Fruit fly (Drosophila melanogaster) whole organism, embryonic: ENCODE data around the gene TTLL6B.
A peak's percentile ranks its signal among the peaks of the same experiment; 100 is the strongest.

Source experiments
- Abd-B ChIP-seq: fragments of 200-800 bp; sonication (Bioruptor generic); optimal IDR thresholded peaks from 2 replicates; lab custom pipeline; 2018; ENCODE audit warnings: missing biosample characterization, mild to moderate bottlenecking, missing genetic modification characterization, moderate library complexity
- CG10366 ChIP-seq: fragments of 200-800 bp; sonication (Bioruptor generic); IDR thresholded peaks from 2 replicates; pipeline ENCODE4 v1.3.6; 2022; ENCODE audit warnings: missing biosample characterization, missing genetic modification characterization
- CG11093 ChIP-seq: fragments of 200-800 bp; sonication (Bioruptor generic); IDR thresholded peaks from 3 replicates; pipeline ENCODE4 v1.3.6; 2022; ENCODE audit warnings: missing biosample characterization, missing genetic modification characterization
- CG11696 ChIP-seq: fragments of 200-800 bp; sonication (Bioruptor generic); IDR thresholded peaks from 2 replicates; pipeline ENCODE4 v1.3.6; 2022; ENCODE audit warnings: missing biosample characterization, missing genetic modification characterization
- CG11723 ChIP-seq: fragments of 200-800 bp; sonication (Bioruptor generic); optimal IDR thresholded peaks from 2 replicates; lab custom pipeline; 2017; ENCODE audit warnings: missing biosample characterization, mild to moderate bottlenecking, missing genetic modification characterization
- CG12659 ChIP-seq: fragments of 200-800 bp; sonication (Bioruptor generic); optimal IDR thresholded peaks from 3 replicates; lab custom pipeline; 2017; ENCODE audit warnings: mild to moderate bottlenecking, missing biosample characterization, missing genetic modification reagents, missing genetic modification characterization
- CG15073 ChIP-seq: fragments of 200-800 bp; sonication (Bioruptor generic); optimal IDR thresholded peaks from 2 replicates; lab custom pipeline; 2016; ENCODE audit warnings: missing biosample characterization, missing genetic modification characterization
- CG1602 ChIP-seq: fragments of 200-800 bp; sonication (Bioruptor generic); optimal IDR thresholded peaks from 3 replicates; lab custom pipeline; 2016; ENCODE audit warnings: missing biosample characterization, missing genetic modification characterization
- CG1603 ChIP-seq: fragments of 200-800 bp; sonication (Bioruptor generic); optimal IDR thresholded peaks from 2 replicates; lab custom pipeline; 2019; ENCODE audit warnings: missing biosample characterization, mild to moderate bottlenecking, missing genetic modification characterization, moderate library complexity
- CG16813 ChIP-seq: fragments of 200-800 bp; sonication (Bioruptor generic); IDR thresholded peaks from 3 replicates; pipeline ENCODE4 v1.3.6; 2022; ENCODE audit warnings: missing biosample characterization, missing genetic modification characterization; ENCODE audit not compliant: partially characterized antibody
- CG2202 ChIP-seq: fragments of 200-800 bp; sonication (Bioruptor generic); optimal IDR thresholded peaks from 2 replicates; lab custom pipeline; 2018; ENCODE audit warnings: missing biosample characterization, mild to moderate bottlenecking, missing genetic modification characterization
- CG31441 ChIP-seq: fragments of 200-800 bp; sonication (Bioruptor generic); IDR thresholded peaks from 2 replicates; pipeline ENCODE4 v1.3.6; 2022; ENCODE audit warnings: missing biosample characterization, missing genetic modification characterization
- CG34376 ChIP-seq: fragments of 200-800 bp; sonication (Bioruptor generic); optimal IDR thresholded peaks from 2 replicates; lab custom pipeline; 2018; ENCODE audit warnings: missing biosample characterization, mild to moderate bottlenecking, missing genetic modification characterization
- CG7271 ChIP-seq: fragments of 200-800 bp; sonication (Bioruptor generic); optimal IDR thresholded peaks from 2 replicates; lab custom pipeline; 2018; ENCODE audit warnings: missing biosample characterization, mild to moderate bottlenecking, missing genetic modification characterization, moderate library complexity
- CG8290 ChIP-seq, 3 experiments: fragments of 200-800 bp; sonication (Bioruptor generic); optimal IDR thresholded peaks; 2 replicates each; lab custom pipeline; 2016 to 2019; ENCODE audit warnings: missing biosample characterization in 3 of 3, missing genetic modification characterization in 3 of 3, mild to moderate bottlenecking in 2 of 3, moderate library complexity in 1 of 3
- CG8478 ChIP-seq: fragments of >200 bp; optimal IDR thresholded peaks from 2 replicates; lab custom pipeline; 2018
- Chrac-16 ChIP-seq: fragments of 200-800 bp; sonication (Bioruptor generic); optimal IDR thresholded peaks from 3 replicates; lab custom pipeline; 2016; ENCODE audit warnings: missing biosample characterization, missing genetic modification characterization
- Dbx ChIP-seq: fragments of 200-800 bp; sonication (Bioruptor generic); IDR thresholded peaks from 3 replicates; pipeline ENCODE4 v1.3.6; 2022; ENCODE audit warnings: missing biosample characterization, missing genetic modification characterization
- Dip2 ChIP-seq: fragments of 200-800 bp; sonication (Bioruptor generic); IDR thresholded peaks from 2 replicates; pipeline ENCODE4 v1.3.6; 2022; ENCODE audit warnings: missing biosample characterization, missing genetic modification characterization
- ERR ChIP-seq: fragments of 200-800 bp; sonication (Bioruptor generic); optimal IDR thresholded peaks from 2 replicates; lab custom pipeline; 2016; ENCODE audit warnings: missing biosample characterization, missing genetic modification characterization
- Elba2 ChIP-seq: fragments of 200-800 bp; sonication (Bioruptor generic); optimal IDR thresholded peaks from 3 replicates; lab custom pipeline; 2016; ENCODE audit warnings: missing biosample characterization, missing genetic modification characterization
- HmgD ChIP-seq: fragments of 200-800 bp; sonication (Bioruptor generic); optimal IDR thresholded peaks from 3 replicates; lab custom pipeline; 2016; ENCODE audit warnings: missing biosample characterization, missing genetic modification characterization
- NK7.1 ChIP-seq: fragments of 200-800 bp; sonication (Bioruptor generic); optimal IDR thresholded peaks from 3 replicates; lab custom pipeline; 2016; ENCODE audit warnings: missing biosample characterization, missing genetic modification characterization
- Neu2 ChIP-seq: fragments of 200-800 bp; sonication (Bioruptor generic); optimal IDR thresholded peaks from 3 replicates; lab custom pipeline; 2016; ENCODE audit warnings: missing biosample characterization, missing genetic modification characterization, borderline replicate concordance
- Nf-YC ChIP-seq: fragments of 200-800 bp; optimal IDR thresholded peaks from 3 replicates; lab custom pipeline; 2019; ENCODE audit warnings: missing biosample characterization, mild to moderate bottlenecking, missing genetic modification characterization, moderate library complexity
- Rx ChIP-seq: fragments of 200-800 bp; sonication (Bioruptor generic); IDR thresholded peaks from 2 replicates; pipeline ENCODE4 v1.3.6; 2022; ENCODE audit warnings: missing biosample characterization, missing genetic modification characterization
- Scr ChIP-seq: fragments of 200-800 bp; sonication (Bioruptor generic); IDR thresholded peaks from 2 replicates; pipeline ENCODE4 v1.3.6; 2022; ENCODE audit warnings: missing biosample characterization, missing genetic modification characterization; ENCODE audit not compliant: partially characterized antibody
- Six4 ChIP-seq: fragments of 200-800 bp; sonication (Bioruptor generic); optimal IDR thresholded peaks from 2 replicates; lab custom pipeline; 2016; ENCODE audit warnings: missing biosample characterization, missing genetic modification characterization
- Sry-β ChIP-seq: fragments of 200-800 bp; sonication (Bioruptor generic); optimal IDR thresholded peaks from 2 replicates; lab custom pipeline; 2018; ENCODE audit warnings: missing biosample characterization, mild to moderate bottlenecking, missing genetic modification characterization, moderate library complexity
- Ssrp ChIP-seq: fragments of 200-800 bp; sonication (Bioruptor generic); optimal IDR thresholded peaks from 2 replicates; lab custom pipeline; 2018; ENCODE audit warnings: missing biosample characterization, mild to moderate bottlenecking, missing genetic modification characterization, moderate library complexity
- ab ChIP-seq: fragments of 200-800 bp; sonication (Bioruptor generic); optimal IDR thresholded peaks from 2 replicates; lab custom pipeline; 2016; ENCODE audit warnings: missing biosample characterization, missing genetic modification characterization
- ase ChIP-seq: fragments of 200-800 bp; sonication (Bioruptor generic); IDR thresholded peaks from 3 replicates; pipeline ENCODE4 v1.3.6; 2022; ENCODE audit warnings: missing biosample characterization, missing genetic modification characterization
- az2 ChIP-seq: fragments of 200-800 bp; sonication (Bioruptor generic); optimal IDR thresholded peaks from 3 replicates; lab custom pipeline; 2016; ENCODE audit warnings: missing biosample characterization, missing genetic modification characterization
- eve ChIP-seq, 2 experiments: fragments of >200 bp; optimal IDR thresholded peaks; 2 replicates each; lab custom pipeline; 2017; ENCODE audit warnings: missing biosample characterization in 2 of 2, missing genetic modification characterization in 2 of 2
- fu2 ChIP-seq: fragments of 200-800 bp; sonication (Bioruptor generic); optimal IDR thresholded peaks from 2 replicates; lab custom pipeline; 2016; ENCODE audit warnings: missing biosample characterization, missing genetic modification characterization
- gt ChIP-seq: fragments of 200-800 bp; sonication (Bioruptor generic); IDR thresholded peaks from 2 replicates; pipeline ENCODE4 v1.3.6; 2022; ENCODE audit warnings: missing biosample characterization, missing genetic modification characterization
- hbn ChIP-seq: fragments of 200-800 bp; sonication (Bioruptor generic); IDR thresholded peaks from 2 replicates; pipeline ENCODE4 v1.3.6; 2022; ENCODE audit warnings: missing biosample characterization, missing genetic modification characterization; ENCODE audit not compliant: partially characterized antibody
- lola ChIP-seq, 3 experiments: fragments of >200 bp in 2 of 3; fragments of 200-800 bp in 1 of 3; sonication (Bioruptor generic) in 1 of 3; optimal IDR thresholded peaks; 2 replicates each; lab custom pipeline; 2017 to 2019; ENCODE audit warnings: missing biosample characterization in 3 of 3, missing genetic modification characterization in 3 of 3, mild to moderate bottlenecking in 1 of 3, moderate library complexity in 1 of 3
- mirr ChIP-seq: fragments of 200-800 bp; sonication (Bioruptor generic); optimal IDR thresholded peaks from 3 replicates; lab custom pipeline; 2018; ENCODE audit warnings: missing biosample characterization, mild to moderate bottlenecking, missing genetic modification characterization
- mld ChIP-seq: fragments of 200-800 bp; sonication (Bioruptor generic); IDR thresholded peaks from 3 replicates; pipeline ENCODE4 v1.3.6; 2022; ENCODE audit warnings: missing biosample characterization, missing genetic modification characterization; ENCODE audit not compliant: partially characterized antibody
- pho ChIP-seq: fragments of 200-800 bp; sonication (Bioruptor generic); optimal IDR thresholded peaks from 2 replicates; lab custom pipeline; 2016; ENCODE audit warnings: missing biosample characterization, missing genetic modification characterization
- scrt ChIP-seq: fragments of 200-800 bp; sonication (Bioruptor generic); optimal IDR thresholded peaks from 2 replicates; lab custom pipeline; 2018; ENCODE audit warnings: missing biosample characterization, mild to moderate bottlenecking, missing genetic modification characterization, moderate library complexity
- tna ChIP-seq: fragments of 200-800 bp; sonication (Bioruptor generic); IDR thresholded peaks from 2 replicates; pipeline ENCODE4 v1.3.6; 2022; ENCODE audit warnings: missing biosample characterization, missing genetic modification characterization; ENCODE audit not compliant: partially characterized antibody
- trh ChIP-seq: fragments of 200-800 bp; sonication (Bioruptor generic); optimal IDR thresholded peaks from 2 replicates; lab custom pipeline; 2016; ENCODE audit warnings: missing biosample characterization, missing genetic modification characterization
- wek ChIP-seq: fragments of 200-800 bp; sonication (Bioruptor generic); optimal IDR thresholded peaks from 3 replicates; lab custom pipeline; 2018; ENCODE audit warnings: missing biosample characterization, mild to moderate bottlenecking, missing genetic modification characterization, moderate library complexity
- wor ChIP-seq: fragments of 200-800 bp; sonication (Bioruptor generic); IDR thresholded peaks from 2 replicates; pipeline ENCODE4 v1.3.6; 2022; ENCODE audit warnings: missing biosample characterization, missing genetic modification characterization
- zen ChIP-seq: fragments of 200-800 bp; sonication (Bioruptor generic); optimal IDR thresholded peaks from 3 replicates; lab custom pipeline; 2018; ENCODE audit warnings: missing biosample characterization, mild to moderate bottlenecking, missing genetic modification characterization, moderate library complexity
- zen2 ChIP-seq: fragments of 200-800 bp; sonication (Bioruptor generic); IDR thresholded peaks from 3 replicates; pipeline ENCODE4 v1.3.6; 2022; ENCODE audit warnings: missing biosample characterization, missing genetic modification characterization; ENCODE audit not compliant: partially characterized antibody

The TTLL6B gene

DNA sequence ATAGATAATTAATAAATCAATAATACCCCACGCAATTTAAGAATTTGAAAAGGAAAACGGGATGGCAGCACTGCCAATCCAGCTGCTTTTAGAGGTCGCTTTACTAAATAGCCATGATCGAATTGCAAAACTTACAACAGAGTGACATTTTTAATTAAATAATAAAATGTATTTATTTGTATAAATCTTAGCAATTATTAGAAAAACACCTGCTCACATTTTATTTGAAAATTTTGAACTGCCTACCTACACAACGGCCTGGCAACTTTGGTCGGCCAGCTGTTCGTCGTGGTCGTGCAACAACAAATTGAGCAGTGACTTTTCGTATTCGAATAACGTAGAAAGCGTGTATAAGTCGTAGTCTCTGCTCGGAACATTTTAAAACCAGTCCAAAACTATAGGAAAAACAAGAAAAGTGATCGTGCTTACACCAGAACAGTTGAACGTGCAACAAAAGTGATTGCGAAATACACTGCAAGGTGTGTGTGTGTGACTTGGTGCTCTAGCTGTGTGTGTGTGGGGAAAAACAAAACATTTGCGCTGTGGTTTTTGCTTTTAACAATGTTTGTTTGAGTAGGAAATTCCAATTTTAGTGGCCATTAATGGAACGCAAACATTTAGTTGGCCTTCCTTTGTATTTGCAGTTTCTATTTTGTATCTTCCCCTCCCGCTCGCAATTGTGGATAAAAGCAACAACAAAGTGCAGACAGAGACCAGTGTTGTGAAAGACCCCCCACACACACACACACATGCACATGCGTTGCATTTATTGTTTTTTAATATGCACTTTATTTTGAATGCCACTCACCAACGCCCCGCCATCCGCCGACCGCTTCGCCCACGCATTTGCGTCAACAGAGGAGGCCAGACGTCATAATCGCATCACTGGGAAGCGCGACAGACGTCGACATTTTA is 24.0 kb upstream of the TTLL6B start, which contains the start of gene CG5938 (continued):
- TF ChIP-seq lola (GFP tag; optimal IDR thresholded peaks at IDR 0.05; lab: Kevin White, UChicago) (peak in 1 of 3 experiments; percentile 20), CG31441 (peak; percentile 50; the same call in 1 of the 2 replicates), mld (GFP tag; lab: Robert Waterston, UW) (no peak), CG7271 (tag; lab: Kevin White, UChicago) (no peak), CG11696 (no peak), Scr (peak; percentile 24; the same call in 1 of the 2 replicates), Nf-YC (peak; percentile 23), CG8478 (lab: Kevin White, UChicago) (peak; percentile 4), Sry-β (GFP tag; lab: Kevin White, UChicago) (no peak), ERR (GFP tag; lab: Kevin White, UChicago) (no peak), Elba2 (GFP tag; lab: Kevin White, UChicago) (no peak), ab (no peak), CG15073 (no peak), CG11093 (GFP tag; lab: Robert Waterston, UW) (no peak), zen2 (GFP tag; lab: Robert Waterston, UW) (no peak), CG2202 (tag; lab: Kevin White, UChicago) (no peak), scrt (GFP tag; lab: Kevin White, UChicago) (peak; percentile 13), CG8290 (GFP tag; optimal IDR thresholded peaks at IDR 0.05; lab: Kevin White, UChicago) (no peak), CG8290 (tag; optimal IDR thresholded peaks at IDR 0.05; lab: Kevin White, UChicago) (no peak), CG11723 (GFP tag; lab: Kevin White, UChicago) (no peak), Rx (GFP tag; lab: Robert Waterston, UW) (no peak; the same call in 1 of the 2 replicates), wek (GFP tag; lab: Kevin White, UChicago) (no peak), zen (peak; percentile 34), az2 (GFP tag; lab: Kevin White, UChicago) (peak; percentile 15), Abd-B (GFP tag; lab: Kevin White, UChicago) (peak; percentile 25), fu2 (GFP tag; lab: Kevin White, UChicago) (no peak), trh (GFP tag; lab: Kevin White, UChicago) (no peak), ase (GFP tag; lab: Robert Waterston, UW) (no peak), CG1602 (peak; percentile 18), CG16813 (GFP tag; lab: Robert Waterston, UW) (no peak), Dip2 (no peak), NK7.1 (no peak), tna (GFP tag; lab: Robert Waterston, UW) (no peak), Ssrp (peak; percentile 21), HmgD (no peak), CG1603 (peak; percentile 1), wor (GFP tag; lab: Robert Waterston, UW) (no peak), gt (GFP tag; lab: Robert Waterston, UW) (no peak), Six4 (no peak), Neu2 (GFP tag; lab: Kevin White, UChicago) (no peak), Chrac-16 (GFP tag; lab: Kevin White, UChicago) (no peak), CG10366 (GFP tag; lab: Robert Waterston, UW) (0 out of 2 replicates have a peak, but pooled peaks have one; percentile 10), Dbx (GFP tag; lab: Robert Waterston, UW) (0 out of 3 replicates have a peak, but pooled peaks have one; percentile 27), CG12659 (GFP tag; lab: Kevin White, UChicago) (peak; percentile 35), pho (GFP tag; lab: Kevin White, UChicago) (no peak), eve (GFP tag; optimal IDR thresholded peaks at IDR 0.05; lab: Kevin White, UChicago) (no peak), CG34376 (GFP tag; lab: Kevin White, UChicago) (peak; percentile 8), hbn (GFP tag; lab: Robert Waterston, UW) (no peak), mirr (GFP tag; lab: Kevin White, UChicago) (no peak)
